Worm (Caenorhabditis elegans): ENCODE data around the gene Y38H6C.21.
A peak's percentile ranks its signal among the peaks of the same experiment; 100 is the strongest.

DNA sequence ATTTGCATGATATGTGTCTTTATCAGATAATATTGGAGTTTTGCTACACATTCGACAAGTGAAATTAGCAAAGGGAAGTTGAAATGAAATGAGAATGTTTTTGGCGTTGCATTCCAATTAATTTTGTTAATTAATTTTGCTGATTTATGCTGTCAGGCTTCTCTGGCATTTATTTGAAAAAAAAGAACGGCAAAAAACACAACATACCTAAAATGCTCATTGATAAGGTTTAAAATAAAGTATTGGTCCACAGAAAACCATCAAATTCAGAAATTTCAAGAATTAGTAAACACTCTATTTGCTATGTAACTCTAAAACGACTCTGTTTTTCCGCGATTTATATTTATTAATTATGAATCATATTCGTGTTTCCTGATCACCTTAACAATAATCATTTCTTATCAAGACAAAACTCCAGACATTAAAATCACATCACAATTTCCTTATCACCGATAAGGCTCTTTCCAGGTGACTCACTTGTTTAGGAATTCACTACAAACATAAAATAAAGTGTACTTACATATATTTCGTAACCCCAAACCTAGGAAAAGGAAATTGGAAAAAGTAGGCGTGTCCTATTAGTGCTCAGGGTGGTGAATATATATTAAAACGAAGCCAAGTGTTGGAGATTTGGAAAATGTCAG, 29.1 kb downstream of the Y38H6C.21 start, which contains the start of the genes srh-166 and Y38H6C.24:
- no peak for TF ChIP-seq syd-9 (tag; optimal IDR thresholded peaks at IDR 0.05)
- peak; percentile 83 for TF ChIP-seq elt-2 (tag; optimal IDR thresholded peaks at IDR 0.05)
- no peak for TF ChIP-seq nhr-11 (tag; optimal IDR thresholded peaks at IDR 0.05)
- TF ChIP-seq hlh-15 (tag; optimal IDR thresholded peaks at IDR 0.05) = no peak

Measured in whole organism, late embryonic.